Worm (Caenorhabditis elegans): Measurements from ENCODE around the gene rad-23.
A peak's percentile ranks its signal among the peaks of the same experiment; 100 is the strongest.

The rad-23 gene

DNA sequence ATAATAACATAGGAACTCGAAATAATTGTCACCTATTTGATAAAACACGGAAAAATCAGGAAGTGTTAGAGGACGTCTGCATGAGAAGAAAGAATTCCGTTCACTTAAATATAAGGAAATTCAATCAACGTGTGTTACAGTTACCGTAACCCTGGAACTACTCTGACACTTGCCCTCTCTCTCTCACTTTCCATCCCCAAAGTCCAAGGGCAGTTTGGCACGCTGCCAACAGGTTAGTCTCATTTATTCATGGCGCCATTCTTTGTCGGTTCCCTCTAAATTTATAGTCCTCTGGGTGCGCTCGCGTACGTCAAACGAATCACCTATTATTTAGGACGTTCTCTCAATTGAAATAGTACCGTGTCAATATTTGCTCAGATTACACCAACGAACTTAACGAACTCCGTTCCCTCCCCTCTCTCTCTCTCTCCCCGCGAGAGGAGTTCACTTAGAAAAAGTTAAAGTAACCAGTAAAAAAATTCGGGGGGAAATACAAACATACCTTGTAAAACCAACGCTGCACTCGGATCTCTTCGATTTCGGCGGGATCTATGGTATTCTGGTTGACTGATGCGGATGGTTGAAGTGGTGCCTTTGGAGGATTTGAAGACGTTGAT lies 31.8 kb downstream of the rad-23 start:
- peak; percentile 44 for TF ChIP-seq nhr-25 (tag; optimal IDR thresholded peaks at IDR 0.05)
- no peak for TF ChIP-seq nhr-21 (tag; optimal IDR thresholded peaks at IDR 0.05)
- TF ChIP-seq F13H6.1 (tag; optimal IDR thresholded peaks at IDR 0.05): peak; percentile 35
- TF ChIP-seq blmp-1 (tag; optimal IDR thresholded peaks at IDR 0.05; ENCODE audit: insufficient read depth): peak; percentile 47

DNA sequence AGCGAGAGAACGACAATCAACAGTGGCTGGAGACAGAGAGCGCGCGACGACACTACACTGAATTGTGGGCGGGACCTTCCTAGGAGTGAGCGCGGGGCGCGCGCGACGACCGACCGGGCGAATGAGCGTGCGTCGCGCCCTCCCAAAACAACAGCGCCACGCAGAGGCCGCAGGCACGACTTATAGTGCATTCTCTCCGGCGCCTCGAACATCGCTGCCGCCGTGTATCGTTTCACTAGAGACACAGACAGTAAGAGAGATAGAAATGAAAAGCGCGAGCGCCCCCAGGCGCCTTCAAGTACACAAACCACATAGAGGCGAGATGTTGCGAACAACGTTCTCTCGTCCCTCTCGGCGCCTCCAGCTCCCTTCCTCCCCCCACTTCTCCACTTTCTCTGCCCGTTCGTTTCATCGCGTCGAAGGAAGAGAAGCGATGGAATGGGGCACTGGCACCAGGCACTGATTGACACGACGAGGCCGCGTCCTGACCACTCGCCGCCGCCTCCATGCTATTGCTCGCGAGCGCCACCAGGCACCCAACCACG lies 32.6 kb downstream of the rad-23 start:
- no peak for TF ChIP-seq lin-39 (tag; optimal IDR thresholded peaks at IDR 0.05)
- peak; percentile 64 for TF ChIP-seq nhr-11 (tag; optimal IDR thresholded peaks at IDR 0.05)
- no peak for TF ChIP-seq lin-11 (tag; optimal IDR thresholded peaks at IDR 0.05)
- peak; percentile 4 for TF ChIP-seq ceh-82 (tag; optimal IDR thresholded peaks at IDR 0.05)
- TF ChIP-seq F13H6.1 (tag; optimal IDR thresholded peaks at IDR 0.05): peak; percentile 97
- peak; percentile 28 for TF ChIP-seq nhr-237 (tag; optimal IDR thresholded peaks at IDR 0.05)
- peak; percentile 25 for TF ChIP-seq gmeb-1 (tag; optimal IDR thresholded peaks at IDR 0.05)
- peak; percentile 85 for TF ChIP-seq crh-2 (tag; optimal IDR thresholded peaks at IDR 0.05)
- TF ChIP-seq nhr-10 (tag; optimal IDR thresholded peaks at IDR 0.05): no peak
- peak; percentile 90 for TF ChIP-seq nhr-21 (tag; optimal IDR thresholded peaks at IDR 0.05)
- no peak for TF ChIP-seq mab-5 (tag; optimal IDR thresholded peaks at IDR 0.05)
- no peak for TF ChIP-seq unc-62 (GFP tag; optimal IDR thresholded peaks at IDR 0.05)
- no peak for TF ChIP-seq ztf-1 (GFP tag; conservative IDR thresholded peaks at IDR 0.05)
- TF ChIP-seq snpc-4 (tag; optimal IDR thresholded peaks at IDR 0.05): peak; percentile 51
- TF ChIP-seq Y55F3AM.14 (GFP tag; optimal IDR thresholded peaks at IDR 0.05): peak; percentile 92
- TF ChIP-seq ceh-16 (tag; optimal IDR thresholded peaks at IDR 0.05): peak; percentile 82
- TF ChIP-seq nhr-6 (tag; optimal IDR thresholded peaks at IDR 0.05): peak; percentile 37
- peak; percentile 73 for TF ChIP-seq C34F6.9 (tag; optimal IDR thresholded peaks at IDR 0.05)
- peak; percentile 83 to 87 for TF ChIP-seq mdl-1 (tag; optimal IDR thresholded peaks at IDR 0.05)
- TF ChIP-seq peb-1 (tag; optimal IDR thresholded peaks at IDR 0.05): peak; percentile 76
- TF ChIP-seq egl-27 (tag; optimal IDR thresholded peaks at IDR 0.05): peak; percentile 88
- peak; percentile 73 for TF ChIP-seq unc-55 (GFP tag; optimal IDR thresholded peaks at IDR 0.05)
- TF ChIP-seq ztf-11 (tag; optimal IDR thresholded peaks at IDR 0.05): no peak
- TF ChIP-seq elt-1 (tag; optimal IDR thresholded peaks at IDR 0.05): no peak
- TF ChIP-seq zag-1 (tag; optimal IDR thresholded peaks at IDR 0.05): peak; percentile 77
- peak; percentile 50 for TF ChIP-seq fos-1 (tag; optimal IDR thresholded peaks at IDR 0.05)
- TF ChIP-seq lin-13 (GFP tag; optimal IDR thresholded peaks at IDR 0.05): peak; percentile 80
- no peak for TF ChIP-seq skn-1 (tag; optimal IDR thresholded peaks at IDR 0.05)
- peak; percentile 61 for TF ChIP-seq nhr-129 (tag; optimal IDR thresholded peaks at IDR 0.05)
- peak; percentile 81 for TF ChIP-seq ztf-4 (tag; optimal IDR thresholded peaks at IDR 0.05)
- TF ChIP-seq aly-2 (tag; optimal IDR thresholded peaks at IDR 0.05): no peak
- TF ChIP-seq alr-1 (tag; optimal IDR thresholded peaks at IDR 0.05): no peak
- no peak for TF ChIP-seq nhr-23 (tag; optimal IDR thresholded peaks at IDR 0.05)
- peak; percentile 87 for TF ChIP-seq nhr-25 (tag; optimal IDR thresholded peaks at IDR 0.05)
- TF ChIP-seq nhr-77 (tag; optimal IDR thresholded peaks at IDR 0.05): no peak
- peak; percentile 36 for TF ChIP-seq ZK546.5 (tag; optimal IDR thresholded peaks at IDR 0.05)
- peak; percentile 96 for TF ChIP-seq sma-9 (GFP tag; optimal IDR thresholded peaks at IDR 0.05)
- peak; percentile 57 for TF ChIP-seq sma-9 (tag; optimal IDR thresholded peaks at IDR 0.05)
- no peak for TF ChIP-seq R02D3.7 (tag; optimal IDR thresholded peaks at IDR 0.05)
- peak; percentile 78 for TF ChIP-seq sma-3 (GFP tag; optimal IDR thresholded peaks at IDR 0.05)
- no peak for TF ChIP-seq unc-39 (tag; optimal IDR thresholded peaks at IDR 0.05)
- TF ChIP-seq blmp-1 (tag; optimal IDR thresholded peaks at IDR 0.05; ENCODE audit: insufficient read depth): peak; percentile 89
- TF ChIP-seq ama-1 (optimal IDR thresholded peaks at IDR 0.05): no peak
- TF ChIP-seq sem-4 (tag; optimal IDR thresholded peaks at IDR 0.05): peak; percentile 91
- TF ChIP-seq dmd-4 (tag; optimal IDR thresholded peaks at IDR 0.05): peak; percentile 49
- peak in 1 of 2 experiments; percentile 73 for TF ChIP-seq lsy-2 (tag; optimal IDR thresholded peaks at IDR 0.05)
